Worm (Caenorhabditis elegans): ENCODE measurements around the gene mfsd-12.

The mfsd-12 gene

ce11 chrX:4691148-4691773 is 23.4 kb downstream of the mfsd-12 start, which contains the start of gene K02G10.5:
TSS of gene K02G10.5 (minus strand) at chrX:4691198.
- no peak for TF ChIP-seq dpff-1 (tag; optimal IDR thresholded peaks at IDR 0.05)
- TF ChIP-seq hlh-26 (GFP tag; conservative IDR thresholded peaks at IDR 0.05), result no peak
- no peak for TF ChIP-seq K12H6.12 (tag; optimal IDR thresholded peaks at IDR 0.05)
- TF ChIP-seq tbp1 (GFP tag; optimal IDR thresholded peaks at IDR 0.05), result no peak
- TF ChIP-seq lag-1 (GFP tag; IDR thresholded peaks at IDR 0.05), result no peak
- no peak for TF ChIP-seq pha-4 (tag; optimal IDR thresholded peaks at IDR 0.05)
- TF ChIP-seq mxl-1 (tag; optimal IDR thresholded peaks at IDR 0.05), result no peak
- no peak for TF ChIP-seq lin-35 (GFP tag; optimal IDR thresholded peaks at IDR 0.05)
- TF ChIP-seq nhr-80 (tag; optimal IDR thresholded peaks at IDR 0.05), result no peak
- no peak for TF ChIP-seq ztf-28 (GFP tag; IDR thresholded peaks at IDR 0.05)
- no peak for TF ChIP-seq Y67H2A.10 (GFP tag; conservative IDR thresholded peaks at IDR 0.05)
- no peak for TF ChIP-seq sdz-38 (tag; optimal IDR thresholded peaks at IDR 0.05)
- TF ChIP-seq akir-1 (GFP tag; optimal IDR thresholded peaks at IDR 0.05), result no peak
- TF ChIP-seq snpc-4 (GFP tag; optimal IDR thresholded peaks at IDR 0.05), result no peak
- no peak for TF ChIP-seq snpc-4 (tag; optimal IDR thresholded peaks at IDR 0.05)
- no peak for TF ChIP-seq F10E7.11 (tag; optimal IDR thresholded peaks at IDR 0.05)
- no peak for TF ChIP-seq snpc-1.1 (tag; optimal IDR thresholded peaks at IDR 0.05; ENCODE audit: insufficient read depth)
- no peak for TF ChIP-seq hsf-1 (GFP tag; IDR thresholded peaks at IDR 0.05)

- TF ChIP-seq nfya-1 (tag; optimal IDR thresholded peaks at IDR 0.05; ENCODE audit: borderline replicate concordance, insufficient read depth) (no peak), lin-35 (GFP tag; optimal IDR thresholded peaks at IDR 0.05) (no peak), attf-3 (GFP tag; conservative IDR thresholded peaks at IDR 0.05) (no peak), B0035.1 (tag; optimal IDR thresholded peaks at IDR 0.05) (no peak), F57A8.1 (GFP tag; optimal IDR thresholded peaks at IDR 0.05) (no peak), unc-62 (GFP tag; optimal IDR thresholded peaks at IDR 0.05) (no peak), nhr-80 (tag; optimal IDR thresholded peaks at IDR 0.05) (no peak), lir-1 (GFP tag; conservative IDR thresholded peaks at IDR 0.05) (no peak), F39B2.1 (GFP tag; IDR thresholded peaks at IDR 0.05) (no peak), Y79H2A.3 (GFP tag; conservative IDR thresholded peaks at IDR 0.05) (no peak), lin-54 (GFP tag; optimal IDR thresholded peaks at IDR 0.05) (no peak), tlf-1 (GFP tag; optimal IDR thresholded peaks at IDR 0.05) (no peak), madf-8 (GFP tag; conservative IDR thresholded peaks at IDR 0.05) (no peak), mxl-1 (tag; optimal IDR thresholded peaks at IDR 0.05) (no peak), F55B11.4 (tag; optimal IDR thresholded peaks at IDR 0.05; ENCODE audit: borderline replicate concordance, insufficient read depth) (no peak), cebp-1 (GFP tag; IDR thresholded peaks at IDR 0.05) (no peak), cebp-1 (tag; optimal IDR thresholded peaks at IDR 0.05) (no peak), F33H1.4 (GFP tag; IDR thresholded peaks at IDR 0.05) (no peak), zim-3 (tag; optimal IDR thresholded peaks at IDR 0.05) (no peak)
These were observed 26.9 kb downstream of the mfsd-12 start for ce11 chrX:4694611-4695370.

- TF ChIP-seq egrh-3 (GFP tag; IDR thresholded peaks at IDR 0.05), result no peak
- 0 out of 2 replicates have a peak, but pooled peaks have one; percentile 7 for TF ChIP-seq dox-1 (GFP tag; IDR thresholded peaks at IDR 0.05)
- TF ChIP-seq snpc-1.3 (tag; optimal IDR thresholded peaks at IDR 0.05; ENCODE audit: insufficient read depth), result no peak
- TF ChIP-seq B0261.1 (tag; optimal IDR thresholded peaks at IDR 0.05), result no peak
- TF ChIP-seq nhr-80 (tag; optimal IDR thresholded peaks at IDR 0.05), result peak; percentile 72
These were observed 30.4 kb downstream of the mfsd-12 start for ce11 chrX:4698271-4698670.
